Fruit fly (Drosophila melanogaster): ENCODE data around the gene CG7607.

Gene CG7607

DNA sequence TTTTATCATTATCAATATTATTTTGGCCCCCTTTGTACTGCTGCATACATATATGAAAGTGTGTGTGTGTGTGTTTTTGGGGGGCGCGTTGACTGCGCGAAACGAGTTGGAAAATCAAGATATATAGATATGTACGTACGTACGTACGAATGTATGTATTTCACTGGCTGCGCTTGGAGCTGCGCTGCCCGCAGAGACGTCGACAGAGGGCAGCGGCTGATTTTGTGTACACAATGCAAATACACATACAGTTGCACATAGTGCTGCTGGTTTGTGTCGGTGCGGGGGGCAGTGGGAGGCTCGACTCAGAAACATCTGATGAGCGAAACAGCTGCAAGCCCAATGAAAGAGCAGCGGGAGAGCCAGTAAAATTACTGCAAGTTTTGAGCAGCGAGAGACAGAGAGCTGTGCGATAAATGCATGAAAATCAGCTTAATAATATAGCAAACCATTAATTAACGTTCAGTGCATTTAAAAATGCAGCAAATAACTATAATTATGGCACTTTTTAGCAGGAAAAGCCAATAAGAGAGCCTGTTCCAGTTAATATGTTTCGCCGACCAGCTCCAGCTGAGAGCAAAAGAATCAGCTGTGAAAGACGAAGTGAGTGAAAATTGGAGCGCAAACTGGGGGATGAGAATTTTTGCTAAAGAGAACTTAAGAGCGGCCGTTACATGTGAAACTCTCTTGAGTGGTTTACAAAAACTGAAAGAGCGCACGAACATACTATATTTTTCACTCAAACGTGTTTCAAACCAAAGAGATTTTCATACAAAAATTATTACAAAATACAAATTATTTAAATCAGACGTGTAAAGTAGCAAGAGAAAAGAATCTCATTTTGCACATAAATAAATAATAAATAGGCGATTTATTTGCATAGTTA lies 48.2 kb downstream of the CG7607 start:
- peak; percentile 93 for TF ChIP-seq fru (GFP tag; optimal IDR thresholded peaks at IDR 0.05)
- TF ChIP-seq jim (GFP tag; optimal IDR thresholded peaks at IDR 0.05) = no peak
- no peak for TF ChIP-seq ey (GFP tag; optimal IDR thresholded peaks at IDR 0.05)
- TF ChIP-seq Myc (optimal IDR thresholded peaks at IDR 0.05) = no peak
- TF ChIP-seq Mio (GFP tag; optimal IDR thresholded peaks at IDR 0.05) = no peak
- TF ChIP-seq sage (GFP tag; optimal IDR thresholded peaks at IDR 0.05) = peak; percentile 47
- TF ChIP-seq h (GFP tag; optimal IDR thresholded peaks at IDR 0.05) = peak; percentile 68
- TF ChIP-seq br (GFP tag; optimal IDR thresholded peaks at IDR 0.05) = peak; percentile 59
- TF ChIP-seq psq (GFP tag; optimal IDR thresholded peaks at IDR 0.05) = peak; percentile 52
- no peak for TF ChIP-seq Rel (GFP tag; optimal IDR thresholded peaks at IDR 0.05)
- TF ChIP-seq Rel (tag; optimal IDR thresholded peaks at IDR 0.05) = peak; percentile 53
- TF ChIP-seq CG32264 (GFP tag; optimal IDR thresholded peaks at IDR 0.05) = no peak
- TF ChIP-seq Jra (GFP tag; optimal IDR thresholded peaks at IDR 0.05) = peak; percentile 26
- peak in 1 of 2 experiments; percentile 39 for TF ChIP-seq foxo (GFP tag; optimal IDR thresholded peaks at IDR 0.05)
- peak; percentile 46 for TF ChIP-seq Sp1 (GFP tag; optimal IDR thresholded peaks at IDR 0.05)
- TF ChIP-seq tai (GFP tag; optimal IDR thresholded peaks at IDR 0.05) = no peak
- TF ChIP-seq dmrt93B (GFP tag; optimal IDR thresholded peaks at IDR 0.05) = no peak
- TF ChIP-seq lola (GFP tag; optimal IDR thresholded peaks at IDR 0.05) = no peak
- TF ChIP-seq Hr83 (GFP tag; optimal IDR thresholded peaks at IDR 0.05; ENCODE audit: poor library complexity, severe bottlenecking) = peak; percentile 90
- TF ChIP-seq Hnf4 (GFP tag; optimal IDR thresholded peaks at IDR 0.05) = peak; percentile 56
- no peak for TF ChIP-seq N (GFP tag; optimal IDR thresholded peaks at IDR 0.05)
- no peak for TF ChIP-seq woc (GFP tag; optimal IDR thresholded peaks at IDR 0.05)
- peak; percentile 66 for TF ChIP-seq CrebA (GFP tag; optimal IDR thresholded peaks at IDR 0.05; ENCODE audit: borderline replicate concordance)
- TF ChIP-seq dl (GFP tag; optimal IDR thresholded peaks at IDR 0.05; ENCODE audit: insufficient read depth in 1 of 2, partially characterized antibody in 2 of 2) = peak in 1 of 2 experiments; percentile 34
- peak; percentile 38 for TF ChIP-seq OdsH (GFP tag; optimal IDR thresholded peaks at IDR 0.05)
- no peak for TF ChIP-seq Hr78 (GFP tag; optimal IDR thresholded peaks at IDR 0.05)
- TF ChIP-seq rgr (GFP tag; optimal IDR thresholded peaks at IDR 0.05) = peak; percentile 65
- no peak for TF ChIP-seq GATAd (GFP tag; optimal IDR thresholded peaks at IDR 0.05)
- TF ChIP-seq Abd-B (GFP tag; optimal IDR thresholded peaks at IDR 0.05) = no peak
- no peak for TF ChIP-seq Vsx2 (GFP tag; optimal IDR thresholded peaks at IDR 0.05; ENCODE audit: partially characterized antibody)
- TF ChIP-seq CG9705 (GFP tag; optimal IDR thresholded peaks at IDR 0.05) = no peak
- TF ChIP-seq HLH106 (tag; optimal IDR thresholded peaks at IDR 0.05) = peak; percentile 21
- no peak for TF ChIP-seq sv (GFP tag; optimal IDR thresholded peaks at IDR 0.05)
- TF ChIP-seq Dfd (GFP tag; optimal IDR thresholded peaks at IDR 0.05) = no peak
- TF ChIP-seq dsf (GFP tag; optimal IDR thresholded peaks at IDR 0.05; ENCODE audit: borderline replicate concordance) = no peak
- peak; percentile 72 for TF ChIP-seq Dif (GFP tag; optimal IDR thresholded peaks at IDR 0.05; ENCODE audit: partially characterized antibody)
- no peak for TF ChIP-seq pan (optimal IDR thresholded peaks at IDR 0.05)
- TF ChIP-seq brk (GFP tag; optimal IDR thresholded peaks at IDR 0.05) = peak; percentile 38
- TF ChIP-seq usp (GFP tag; optimal IDR thresholded peaks at IDR 0.05) = no peak

DNA sequence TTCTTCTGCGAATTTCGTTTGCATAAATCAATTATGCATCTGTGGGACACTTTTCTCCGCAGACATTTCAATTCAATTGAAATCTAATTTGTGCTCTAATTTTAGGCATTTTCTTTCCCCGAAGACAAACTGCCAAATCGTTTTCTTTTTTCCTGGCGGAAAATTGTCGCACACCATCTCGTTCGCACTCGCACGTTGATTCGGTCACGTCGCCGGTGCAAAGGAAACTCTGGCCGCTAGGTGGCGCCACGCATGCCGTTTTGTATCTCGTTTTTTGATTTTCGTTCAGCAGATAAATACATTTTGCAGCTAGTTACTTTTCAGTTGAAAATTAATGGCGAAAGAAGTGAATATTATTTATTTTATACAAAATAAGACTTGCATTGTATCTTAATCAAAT lies 48.9 kb downstream of the CG7607 start:
- TF ChIP-seq br (GFP tag; optimal IDR thresholded peaks at IDR 0.05) (no peak), ey (GFP tag; optimal IDR thresholded peaks at IDR 0.05) (no peak), brk (GFP tag; optimal IDR thresholded peaks at IDR 0.05) (no peak), Abd-B (GFP tag; optimal IDR thresholded peaks at IDR 0.05) (no peak), sv (GFP tag; optimal IDR thresholded peaks at IDR 0.05) (no peak), Hr83 (GFP tag; optimal IDR thresholded peaks at IDR 0.05; ENCODE audit: poor library complexity, severe bottlenecking) (no peak), Rel (GFP tag; optimal IDR thresholded peaks at IDR 0.05) (no peak), Rel (tag; optimal IDR thresholded peaks at IDR 0.05) (no peak), Myc (optimal IDR thresholded peaks at IDR 0.05) (no peak), lola (GFP tag; optimal IDR thresholded peaks at IDR 0.05) (no peak), Dfd (GFP tag; optimal IDR thresholded peaks at IDR 0.05) (no peak)

All from whole organism, wandering third instar larva.